Worm (Caenorhabditis elegans) whole organism, L1 larva: ENCODE results near the gene nova-1.

Source experiments
- C16A3.4 ChIP-seq: fragments of 150-350 bp; optimal IDR thresholded peaks from 2 replicates; lab custom pipeline; 2014; ENCODE audit warnings: missing biosample characterization, missing genetic modification characterization
- F16B12.6 ChIP-seq: fragments of 150-350 bp; optimal IDR thresholded peaks from 2 replicates; lab custom pipeline; 2014; ENCODE audit warnings: missing biosample characterization, missing genetic modification characterization
- aha-1 ChIP-seq: fragments of 150-350 bp; optimal IDR thresholded peaks from 2 replicates; lab custom pipeline; 2014; ENCODE audit warnings: missing biosample characterization, missing genetic modification characterization
- alr-1 ChIP-seq: fragments of 200-800 bp; sonication (Bioruptor generic); optimal IDR thresholded peaks from 2 replicates; lab custom pipeline; 2018; ENCODE audit warnings: borderline replicate concordance, mild to moderate bottlenecking, missing genetic modification characterization, missing compliant biosample characterization
- ama-1 ChIP-seq: fragments of 150-350 bp; optimal IDR thresholded peaks from 2 replicates; lab custom pipeline; 2014
- blmp-1 ChIP-seq: fragments of 150-350 bp; optimal IDR thresholded peaks from 2 replicates; lab custom pipeline; 2014; ENCODE audit warnings: missing biosample characterization, missing genetic modification characterization
- ceh-63 ChIP-seq: fragments of 200-800 bp; sonication (Bioruptor generic); optimal IDR thresholded peaks from 2 replicates; lab custom pipeline; 2018; ENCODE audit warnings: mild to moderate bottlenecking, missing genetic modification characterization, missing compliant biosample characterization
- ceh-88 ChIP-seq: fragments of 200-800 bp; sonication (Bioruptor generic); IDR thresholded peaks from 2 replicates; pipeline ENCODE4 v1.3.6; 2022; ENCODE audit warnings: missing genetic modification characterization, missing compliant biosample characterization
- dsc-1 ChIP-seq: sonication (generic microtip); optimal IDR thresholded peaks from 2 replicates; lab custom pipeline; 2016; ENCODE audit warnings: mild to moderate bottlenecking, missing genetic modification characterization, missing compliant biosample characterization
- efl-1 ChIP-seq, 4 experiments: fragments of 150-350 bp; optimal IDR thresholded peaks in 3 of 4; peaks in 1 of 4; 1 replicate in 1 of 4; 2 replicates in 3 of 4; lab custom pipeline; 2014; ENCODE audit warnings: missing biosample characterization in 2 of 4, missing genetic modification characterization in 2 of 4, missing genetic modification reagents in 2 of 4
- elt-3 ChIP-seq, 6 experiments: fragments of 150-350 bp in 1 of 6; sonication (generic microtip); optimal IDR thresholded peaks; 2 replicates each; lab custom pipeline; 2017 to 2018; ENCODE audit warnings: missing biosample characterization in 6 of 6, missing genetic modification characterization in 6 of 6, inconsistent platforms in 1 of 6
- fkh-4 ChIP-seq: sonication (generic microtip); optimal IDR thresholded peaks from 2 replicates; lab custom pipeline; 2016; ENCODE audit warnings: missing compliant biosample characterization, missing genetic modification characterization, borderline replicate concordance
- isw-1 ChIP-seq: fragments of 200-800 bp; sonication (Bioruptor generic); IDR thresholded peaks from 2 replicates; pipeline ENCODE4 v1.3.6; 2022; ENCODE audit warnings: missing genetic modification characterization, missing compliant biosample characterization
- jun-1 ChIP-seq: fragments of 150-350 bp; optimal IDR thresholded peaks from 2 replicates; lab custom pipeline; 2014; ENCODE audit warnings: missing biosample characterization, missing genetic modification reagents, missing genetic modification characterization
- lin-13 ChIP-seq: fragments of 150-350 bp; optimal IDR thresholded peaks from 2 replicates; lab custom pipeline; 2014; ENCODE audit warnings: missing biosample characterization, missing genetic modification reagents, missing genetic modification characterization
- lin-39 ChIP-seq: fragments of 150-350 bp; optimal IDR thresholded peaks from 2 replicates; lab custom pipeline; 2014; ENCODE audit warnings: missing biosample characterization, missing genetic modification reagents, missing genetic modification characterization
- lsy-2 ChIP-seq, 2 experiments: fragments of 150-350 bp; optimal IDR thresholded peaks; 2 replicates each; lab custom pipeline; 2014; ENCODE audit warnings: missing biosample characterization in 2 of 2, missing genetic modification characterization in 2 of 2
- mab-9 ChIP-seq: fragments of 200-800 bp; sonication (Bioruptor generic); IDR thresholded peaks from 2 replicates; pipeline ENCODE4 v1.3.6; 2022; ENCODE audit warnings: missing genetic modification reagents, missing genetic modification characterization, missing compliant biosample characterization
- mdl-1 ChIP-seq, 2 experiments: fragments of 150-350 bp; optimal IDR thresholded peaks; 2 replicates each; lab custom pipeline; 2014 to 2017; ENCODE audit warnings: missing biosample characterization in 2 of 2, missing genetic modification characterization in 2 of 2, inconsistent platforms in 1 of 2
- mep-1 ChIP-seq: fragments of 150-350 bp; optimal IDR thresholded peaks from 2 replicates; lab custom pipeline; 2014; ENCODE audit warnings: missing biosample characterization, missing genetic modification characterization
- nhr-11 ChIP-seq: fragments of 150-350 bp; optimal IDR thresholded peaks from 2 replicates; lab custom pipeline; 2014; ENCODE audit warnings: missing biosample characterization, missing genetic modification characterization
- nhr-12 ChIP-seq: sonication (generic microtip); optimal IDR thresholded peaks from 2 replicates; lab custom pipeline; 2017; ENCODE audit warnings: missing biosample characterization, missing genetic modification characterization
- nhr-19 ChIP-seq: fragments of 200-800 bp; sonication (Bioruptor generic); conservative IDR thresholded peaks from 2 replicates; pipeline ENCODE4 v1.3.6; 2022; ENCODE audit warnings: missing genetic modification characterization, missing compliant biosample characterization
- nhr-28 ChIP-seq: fragments of 150-350 bp; optimal IDR thresholded peaks from 2 replicates; lab custom pipeline; 2014; ENCODE audit warnings: missing biosample characterization, missing genetic modification characterization
- nhr-47 ChIP-seq: sonication (generic microtip); optimal IDR thresholded peaks from 2 replicates; lab custom pipeline; 2016; ENCODE audit warnings: mild to moderate bottlenecking, missing genetic modification characterization, moderate library complexity, missing compliant biosample characterization
- nhr-77 ChIP-seq: fragments of 150-350 bp; optimal IDR thresholded peaks from 2 replicates; lab custom pipeline; 2014; ENCODE audit warnings: missing biosample characterization, missing genetic modification characterization
- nhr-84 ChIP-seq: sonication (generic microtip); optimal IDR thresholded peaks from 2 replicates; lab custom pipeline; 2017; ENCODE audit warnings: missing biosample characterization, missing genetic modification characterization
- nhr-85 ChIP-seq: sonication (generic microtip); peaks from one replicate; lab custom pipeline; 2016; ENCODE audit warnings: missing genetic modification characterization, inconsistent platforms, missing compliant biosample characterization
- pag-3 ChIP-seq: sonication (generic microtip); optimal IDR thresholded peaks from 2 replicates; lab custom pipeline; 2017; ENCODE audit warnings: missing genetic modification characterization, mild to moderate bottlenecking, missing compliant biosample characterization, antibody characterized with exemption, borderline replicate concordance; ENCODE audit not compliant: insufficient read depth
- pax-3 ChIP-seq: fragments of 200-800 bp; sonication (Bioruptor generic); optimal IDR thresholded peaks from 2 replicates; lab custom pipeline; 2018; ENCODE audit warnings: mild to moderate bottlenecking, missing genetic modification characterization, moderate library complexity, missing compliant biosample characterization
- rnt-1 ChIP-seq: sonication (generic microtip); optimal IDR thresholded peaks from 2 replicates; lab custom pipeline; 2016; ENCODE audit warnings: mild to moderate bottlenecking, missing genetic modification characterization, moderate library complexity, missing compliant biosample characterization
- snpc-4 ChIP-seq: fragments of 150-350 bp; optimal IDR thresholded peaks from 2 replicates; lab custom pipeline; 2014; ENCODE audit warnings: missing biosample characterization, missing genetic modification characterization
- snu-23 ChIP-seq: sonication (generic microtip); optimal IDR thresholded peaks from 2 replicates; lab custom pipeline; 2016; ENCODE audit warnings: missing genetic modification characterization, missing compliant biosample characterization
- sox-4 ChIP-seq: sonication (generic microtip); optimal IDR thresholded peaks from 2 replicates; lab custom pipeline; 2016; ENCODE audit warnings: missing genetic modification characterization, missing compliant biosample characterization
- sptf-1 ChIP-seq: fragments of 150-350 bp; optimal IDR thresholded peaks from 2 replicates; lab custom pipeline; 2014; ENCODE audit warnings: missing biosample characterization, missing genetic modification characterization
- tbx-2 ChIP-seq: sonication (generic microtip); optimal IDR thresholded peaks from 2 replicates; lab custom pipeline; 2016; ENCODE audit warnings: missing genetic modification characterization, missing compliant biosample characterization
- tlp-1 ChIP-seq: fragments of 150-350 bp; optimal IDR thresholded peaks from 2 replicates; lab custom pipeline; 2014; ENCODE audit warnings: missing biosample characterization, missing genetic modification characterization
- unc-30 ChIP-seq: sonication (generic microtip); optimal IDR thresholded peaks from 2 replicates; lab custom pipeline; 2017; ENCODE audit warnings: missing biosample characterization, missing genetic modification characterization
- unc-86 ChIP-seq: sonication (generic microtip); optimal IDR thresholded peaks from 2 replicates; lab custom pipeline; 2016; ENCODE audit warnings: missing genetic modification characterization, missing compliant biosample characterization
- unc-98 ChIP-seq: fragments of 200-800 bp; sonication (Bioruptor generic); IDR thresholded peaks from 2 replicates; pipeline ENCODE4 v1.3.6; 2022; ENCODE audit warnings: missing genetic modification characterization, missing compliant biosample characterization
- zag-1 ChIP-seq: fragments of 150-350 bp; optimal IDR thresholded peaks from 2 replicates; lab custom pipeline; 2014; ENCODE audit warnings: missing biosample characterization, missing genetic modification characterization
- zip-4 ChIP-seq: fragments of 200-800 bp; sonication (Bioruptor generic); optimal IDR thresholded peaks from 2 replicates; lab custom pipeline; 2018; ENCODE audit warnings: mild to moderate bottlenecking, missing genetic modification characterization, moderate library complexity, missing compliant biosample characterization
- ztf-11 ChIP-seq, 2 experiments: sonication (generic microtip); optimal IDR thresholded peaks; 2 replicates each; lab custom pipeline; 2016 to 2017; ENCODE audit warnings: missing genetic modification characterization in 2 of 2, missing biosample characterization in 1 of 2, missing compliant biosample characterization in 1 of 2

Gene nova-1

DNA sequence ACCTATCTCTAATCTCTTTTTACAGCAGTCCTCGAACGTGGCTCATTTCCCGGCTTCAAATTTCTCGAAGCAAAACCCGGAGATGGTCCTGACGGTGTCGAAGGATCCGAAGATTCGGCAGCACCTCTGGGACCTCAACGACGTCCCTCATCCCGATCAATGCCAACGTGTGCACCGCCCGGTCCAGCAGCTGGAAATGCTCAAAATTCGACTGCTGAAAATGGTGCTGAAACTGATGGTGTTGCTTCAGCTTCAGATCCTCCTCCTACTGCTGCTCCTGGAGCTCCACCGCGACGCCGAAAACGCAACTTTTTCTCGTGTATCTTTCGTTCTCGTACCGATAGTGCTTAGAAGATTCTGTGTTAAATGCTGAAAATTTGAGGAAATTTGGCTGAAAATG, 24.3 kb upstream of the nova-1 start:
- TF ChIP-seq mdl-1 (tag; optimal IDR thresholded peaks at IDR 0.05; lab: Kevin White, UChicago) (no peak), ceh-63 (GFP tag; lab: Kevin White, UChicago) (no peak), zag-1 (tag; lab: Kevin White, UChicago) (no peak), aha-1 (no peak), lin-39 (no peak), alr-1 (tag; lab: Kevin White, UChicago) (no peak), efl-1 (optimal IDR thresholded peaks at IDR 0.05; lab: Kevin White, UChicago) (no peak), efl-1 (GFP tag; optimal IDR thresholded peaks at IDR 0.05 in 1 of 2; lab: Kevin White, UChicago) (no peak), jun-1 (tag; lab: Kevin White, UChicago) (no peak), elt-3 (tag; optimal IDR thresholded peaks at IDR 0.05; lab: Kevin White, UChicago) (no peak), lsy-2 (tag; optimal IDR thresholded peaks at IDR 0.05; lab: Kevin White, UChicago) (no peak), nhr-19 (no peak), fkh-4 (tag; lab: Kevin White, UChicago) (no peak), nhr-47 (tag; lab: Kevin White, UChicago) (no peak), ztf-11 (tag; optimal IDR thresholded peaks at IDR 0.05; lab: Kevin White, UChicago) (no peak), rnt-1 (tag; lab: Kevin White, UChicago) (no peak)
- TF ChIP-seq, all 84 proteins: peak for 0

DNA sequence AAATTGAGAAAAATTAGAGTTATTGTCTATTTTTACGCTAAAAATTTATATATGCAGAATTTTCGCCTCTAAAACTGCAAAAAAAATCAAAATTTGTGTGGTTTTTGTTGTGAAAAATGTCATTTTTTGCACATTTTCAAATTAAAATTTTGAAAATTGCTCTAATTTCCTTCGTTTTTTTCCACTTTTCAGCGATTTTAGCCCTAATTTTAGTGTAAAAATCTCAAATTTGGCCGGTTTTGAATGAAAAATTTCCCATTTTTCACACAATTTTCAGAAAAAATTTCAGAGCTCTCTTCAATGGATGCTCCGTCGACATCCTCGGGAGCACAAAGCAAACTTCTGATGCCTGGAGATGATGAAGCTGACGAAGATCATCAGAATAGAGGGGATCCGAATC, 16.6 kb upstream of the nova-1 start, which contains the start of gene par-4:
par-4 (plus strand) TSS at position 301 of the 400 bp plus-strand sequence.
- TF ChIP-seq nhr-85 (peak; percentile 53), nhr-28 (no peak), efl-1 (optimal IDR thresholded peaks at IDR 0.05; lab: Kevin White, UChicago) (no peak), efl-1 (GFP tag; optimal IDR thresholded peaks at IDR 0.05 in 1 of 2; lab: Kevin White, UChicago) (peak in 1 of 2 experiments; percentile 3), sptf-1 (no peak), jun-1 (tag; lab: Kevin White, UChicago) (no peak)

DNA sequence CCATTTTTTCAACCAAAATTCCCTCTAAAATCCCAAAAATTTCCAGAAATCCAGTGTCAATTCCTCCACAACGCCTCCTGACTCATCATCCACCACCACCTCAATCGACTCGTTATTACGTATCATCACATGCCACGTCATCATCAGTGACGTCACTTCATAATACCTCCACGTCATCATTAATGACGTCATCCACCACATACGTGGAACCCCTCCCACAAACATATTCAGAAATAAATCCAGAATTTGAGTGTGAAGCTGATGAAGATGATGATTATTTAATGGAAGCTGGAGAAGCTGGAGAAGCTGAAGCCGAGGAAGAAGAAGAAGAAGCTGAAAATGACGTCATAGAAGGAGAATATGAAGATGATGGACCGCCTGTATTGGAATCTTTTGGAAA, 12.2 kb upstream of the nova-1 start:
- TF ChIP-seq ceh-88 (GFP tag; lab: Robert Waterston, UW) = no peak
- no peak for TF ChIP-seq C16A3.4
- no peak for TF ChIP-seq tlp-1
- no peak for TF ChIP-seq lin-13 (GFP tag; lab: Kevin White, UChicago)
- no peak for TF ChIP-seq lin-39
- TF ChIP-seq mep-1 (tag; lab: Kevin White, UChicago) = no peak
- TF ChIP-seq ama-1 (lab: Kevin White, UChicago) = no peak
- no peak for TF ChIP-seq snpc-4 (tag; lab: Kevin White, UChicago)
- no peak for TF ChIP-seq isw-1
- TF ChIP-seq unc-86 (tag; lab: Kevin White, UChicago) = no peak
- no peak for TF ChIP-seq nhr-12 (tag; lab: Kevin White, UChicago)
- no peak for TF ChIP-seq mab-9 (GFP tag; lab: Robert Waterston, UW)
- no peak for TF ChIP-seq aha-1
- no peak for TF ChIP-seq nhr-84

DNA sequence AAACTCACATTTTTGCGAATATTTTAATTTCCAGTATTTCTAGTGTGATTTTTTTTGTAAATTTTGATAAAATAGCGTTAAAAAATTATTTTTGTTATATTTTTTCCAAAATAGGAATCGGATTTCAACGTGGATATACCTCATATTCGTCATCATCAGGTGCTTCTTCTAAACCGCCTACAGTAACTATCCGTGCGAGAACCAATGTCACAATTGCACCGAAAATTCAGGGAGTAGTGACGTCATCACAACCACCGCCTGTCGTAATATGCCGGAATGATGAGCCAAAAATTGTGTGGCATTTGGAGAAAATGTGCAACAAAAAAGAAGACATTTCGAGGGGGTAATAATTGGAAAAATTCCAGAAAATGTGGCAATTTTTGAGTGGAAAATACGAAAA, 9.5 kb upstream of the nova-1 start:
- TF ChIP-seq blmp-1 (tag; lab: Kevin White, UChicago) (no peak), efl-1 (optimal IDR thresholded peaks at IDR 0.05; lab: Kevin White, UChicago) (no peak), efl-1 (GFP tag; optimal IDR thresholded peaks at IDR 0.05 in 1 of 2; lab: Kevin White, UChicago) (peak in 1 of 2 experiments; percentile 52)

DNA sequence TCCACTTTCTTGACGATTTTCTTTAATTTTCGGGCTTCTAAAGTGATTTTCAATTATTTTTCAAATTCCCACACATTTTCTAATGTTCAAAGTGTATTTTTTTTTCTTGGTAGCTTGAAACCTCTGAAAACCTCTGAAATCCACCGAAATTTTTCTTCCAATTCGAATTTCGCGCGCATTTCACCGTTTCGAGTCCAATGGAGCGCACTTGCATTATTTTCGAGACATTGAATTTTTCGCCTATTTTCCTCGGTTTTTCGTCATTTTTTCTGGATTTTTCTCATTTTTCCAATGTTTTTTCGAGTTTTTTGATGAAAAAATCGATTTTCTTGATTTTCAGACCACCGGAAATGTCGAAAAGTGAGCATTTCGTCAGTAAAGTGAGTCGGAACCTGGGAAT, 5.0 kb upstream of the nova-1 start, which contains the start of gene slr-2:
slr-2 (plus strand) TSS at position 341 of the 400 bp plus-strand sequence.
- TF ChIP-seq nhr-77 (peak; percentile 14), tbx-2 (tag; lab: Kevin White, UChicago) (peak; percentile 49), dsc-1 (tag; lab: Kevin White, UChicago) (peak; percentile 56), ceh-63 (GFP tag; lab: Kevin White, UChicago) (no peak), unc-30 (tag; lab: Kevin White, UChicago) (peak; percentile 9), nhr-11 (tag; lab: Kevin White, UChicago) (no peak), F16B12.6 (tag; lab: Kevin White, UChicago) (peak; percentile 36), ztf-11 (tag; optimal IDR thresholded peaks at IDR 0.05; lab: Kevin White, UChicago) (no peak), unc-98 (GFP tag; lab: Robert Waterston, UW) (no peak), sox-4 (tag; lab: Kevin White, UChicago) (no peak), elt-3 (tag; optimal IDR thresholded peaks at IDR 0.05; lab: Kevin White, UChicago) (no peak), pag-3 (tag; lab: Kevin White, UChicago) (no peak), lin-39 (peak; percentile 37), rnt-1 (tag; lab: Kevin White, UChicago) (no peak), snu-23 (GFP tag; lab: Kevin White, UChicago) (peak; percentile 66), nhr-85 (peak; percentile 37), zag-1 (tag; lab: Kevin White, UChicago) (no peak), ama-1 (lab: Kevin White, UChicago) (no peak), nhr-19 (no peak), mab-9 (GFP tag; lab: Robert Waterston, UW) (no peak), sptf-1 (no peak), pax-3 (no peak), mep-1 (tag; lab: Kevin White, UChicago) (peak; percentile 69), lin-13 (GFP tag; lab: Kevin White, UChicago) (peak; percentile 11), zip-4 (no peak), jun-1 (tag; lab: Kevin White, UChicago) (no peak)
